Worm (Caenorhabditis elegans) whole organism, late embryonic: Measurements from ENCODE around the gene F09C6.15.

Experiments
- K02D7.2 ChIP-seq: sonication (generic microtip); optimal IDR thresholded peaks from 2 replicates; lab custom pipeline; 2017; ENCODE audit warnings: mild to moderate bottlenecking, missing genetic modification characterization, missing compliant biosample characterization
- ahr-1 ChIP-seq: sonication (generic microtip); optimal IDR thresholded peaks from 2 replicates; lab custom pipeline; 2016; ENCODE audit warnings: missing genetic modification characterization, missing compliant biosample characterization
- ceh-14 ChIP-seq: sonication (generic microtip); optimal IDR thresholded peaks from 2 replicates; lab custom pipeline; 2016; ENCODE audit warnings: missing genotype, missing genetic modification characterization, missing compliant biosample characterization
- fax-1 ChIP-seq: sonication (generic microtip); optimal IDR thresholded peaks from 2 replicates; lab custom pipeline; 2016; ENCODE audit warnings: missing genotype, missing genetic modification characterization, missing compliant biosample characterization
- hlh-15 ChIP-seq: sonication (generic microtip); optimal IDR thresholded peaks from 2 replicates; lab custom pipeline; 2016; ENCODE audit warnings: missing genetic modification characterization, missing compliant biosample characterization
- lim-6 ChIP-seq: sonication (generic microtip); optimal IDR thresholded peaks from 2 replicates; lab custom pipeline; 2016; ENCODE audit warnings: missing genetic modification characterization, missing compliant biosample characterization
- lin-11 ChIP-seq: fragments of 200-800 bp; sonication (Bioruptor generic); optimal IDR thresholded peaks from 2 replicates; lab custom pipeline; 2018; ENCODE audit warnings: mild to moderate bottlenecking, missing genetic modification characterization, missing compliant biosample characterization
- pat-9 ChIP-seq: fragments of 200-800 bp; sonication (Bioruptor generic); optimal IDR thresholded peaks from 2 replicates; lab custom pipeline; 2018; ENCODE audit warnings: mild to moderate bottlenecking, missing genetic modification characterization, moderate library complexity, missing compliant biosample characterization
- pqm-1 ChIP-seq: sonication (generic microtip); optimal IDR thresholded peaks from 2 replicates; lab custom pipeline; 2016; ENCODE audit warnings: missing genetic modification characterization, missing compliant biosample characterization
- sox-2 ChIP-seq: fragments of 200-800 bp; sonication (Bioruptor generic); IDR thresholded peaks from 2 replicates; pipeline ENCODE4 v1.3.6; 2022; ENCODE audit warnings: missing genetic modification reagents, missing genetic modification characterization, missing compliant biosample characterization

DNA sequence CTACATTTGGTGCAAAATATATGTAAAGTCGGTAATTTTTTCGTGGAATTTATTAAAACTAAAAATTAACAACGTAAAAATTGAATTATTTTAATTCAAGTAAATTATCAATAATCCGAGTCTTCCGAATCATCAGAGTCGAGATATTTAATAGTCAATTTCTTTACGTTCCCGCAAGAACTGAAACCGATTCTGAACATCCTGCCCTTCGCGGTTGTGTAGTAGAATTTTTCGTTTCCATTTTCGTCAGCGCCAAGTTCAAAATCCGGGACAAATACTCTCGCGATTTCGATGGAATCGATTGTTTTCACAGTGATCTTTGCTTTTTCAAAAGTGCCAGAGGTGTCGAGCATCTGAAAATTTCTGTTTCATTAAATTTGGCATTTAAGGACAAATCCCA lies 26.1 kb downstream of the F09C6.15 start:
- TF ChIP-seq ahr-1 (tag; lab: Kevin White, UChicago), result no peak
- no peak for TF ChIP-seq K02D7.2 (tag; lab: Kevin White, UChicago)
- TF ChIP-seq sox-2 (GFP tag; lab: Robert Waterston, UW), result no peak
- TF ChIP-seq hlh-15 (tag; lab: Kevin White, UChicago), result no peak
- TF ChIP-seq ceh-14 (tag; lab: Kevin White, UChicago), result no peak
- TF ChIP-seq lin-11 (tag; lab: Kevin White, UChicago), result no peak
- no peak for TF ChIP-seq lim-6
- no peak for TF ChIP-seq pat-9 (tag; lab: Kevin White, UChicago)
- no peak for TF ChIP-seq fax-1 (tag; lab: Kevin White, UChicago)
- TF ChIP-seq pqm-1 (tag; lab: Kevin White, UChicago), result no peak
